Worm (Caenorhabditis elegans): ENCODE data around the gene srz-70.

DNA sequence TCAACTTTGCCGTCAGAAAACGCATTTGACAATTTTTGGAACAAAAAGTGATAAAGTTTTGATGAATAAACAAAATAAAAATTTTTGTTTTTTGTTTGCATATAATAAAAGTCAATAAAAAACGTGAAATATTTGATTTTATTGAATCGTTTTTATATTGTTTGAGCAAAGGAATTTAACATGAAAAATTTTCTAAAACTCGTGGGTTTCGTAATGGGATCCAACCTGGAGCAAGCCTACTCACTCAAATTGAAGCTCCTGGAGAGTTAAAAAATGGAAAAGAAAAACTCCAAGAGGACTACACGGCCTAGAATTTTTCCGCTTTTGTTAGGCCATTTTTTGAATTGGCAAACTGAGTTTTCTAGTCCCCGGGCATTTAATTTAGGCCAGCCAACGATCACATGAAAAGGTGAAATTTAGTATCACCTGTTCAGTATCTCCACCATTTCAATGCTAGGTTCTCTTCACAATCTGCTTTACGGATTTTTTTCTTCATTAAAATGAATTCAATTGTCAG is 50.3 kb downstream of the srz-70 start, which contains the start of the genes C04C3.9 and srz-60:
- no peak for TF ChIP-seq hmg-11 (tag; optimal IDR thresholded peaks at IDR 0.05)
- TF ChIP-seq fkh-10 (GFP tag; optimal IDR thresholded peaks at IDR 0.05) = no peak
- TF ChIP-seq fos-1 (tag; optimal IDR thresholded peaks at IDR 0.05) = no peak
- no peak for TF ChIP-seq pha-4 (tag; optimal IDR thresholded peaks at IDR 0.05)
